Worm (Caenorhabditis elegans): Measurements from ENCODE around the gene sftb-1.

- TF ChIP-seq ama-1 (optimal IDR thresholded peaks at IDR 0.05) (no peak), flt-1 (GFP tag; IDR thresholded peaks at IDR 0.05) (0 out of 2 replicates have a peak, but pooled peaks have one; percentile 27), ceh-36 (tag; optimal IDR thresholded peaks at IDR 0.05) (no peak), ets-7 (tag; optimal IDR thresholded peaks at IDR 0.05) (peak; percentile 47), hmbx-1 (tag; optimal IDR thresholded peaks at IDR 0.05) (no peak), tbx-37 (GFP tag; conservative IDR thresholded peaks at IDR 0.05) (no peak), sea-1 (GFP tag; conservative IDR thresholded peaks at IDR 0.05) (peak; percentile 32; the same call in 1 of the 2 replicates), tra-4 (tag; optimal IDR thresholded peaks at IDR 0.05) (no peak), ceh-13 (GFP tag; optimal IDR thresholded peaks at IDR 0.05) (peak; percentile 18)
These were observed 13.0 kb upstream of the sftb-1 start for ce11 chrIII:4281955-4282618.
